Fruit fly (Drosophila melanogaster): ENCODE data around the gene CG11583.

CG11583 gene

dm6 chr3L:4283428-4284089 is 942 bp upstream of the CG11583 start, which contains the start of the genes srw and CG1316 (continued):
- TF ChIP-seq CG12659 (GFP tag; optimal IDR thresholded peaks at IDR 0.05) (peak; percentile 0), Opbp (GFP tag; IDR thresholded peaks at IDR 0.05; ENCODE audit: partially characterized antibody) (peak; percentile 35; the same call in 1 of the 3 replicates), Ets65A (GFP tag) (peak; percentile 58), E2f2 (GFP tag; IDR thresholded peaks at IDR 0.05) (peak; percentile 71), CG13287 (GFP tag; IDR thresholded peaks at IDR 0.05; ENCODE audit: partially characterized antibody) (peak; percentile 49), CG10654 (GFP tag; optimal IDR thresholded peaks at IDR 0.05) (no peak), emc (GFP tag; optimal IDR thresholded peaks at IDR 0.05) (no peak), CG10979 (tag; optimal IDR thresholded peaks at IDR 0.05) (no peak), gfzf (GFP tag; optimal IDR thresholded peaks at IDR 0.05) (peak; percentile 12), sens (GFP tag) (peak; percentile 26), BtbVII (GFP tag; optimal IDR thresholded peaks at IDR 0.05) (no peak), phol (tag; optimal IDR thresholded peaks at IDR 0.05) (peak; percentile 15), B-H2 (GFP tag; optimal IDR thresholded peaks at IDR 0.05) (peak; percentile 46), lab (GFP tag; optimal IDR thresholded peaks at IDR 0.05) (no peak), Hr39 (optimal IDR thresholded peaks at IDR 0.05) (no peak)

- peak; percentile 26; the same call in 1 of the 2 replicates for TF ChIP-seq CG3847 (GFP tag; IDR thresholded peaks at IDR 0.05)
- peak; percentile 20 for TF ChIP-seq CG15601 (tag; optimal IDR thresholded peaks at IDR 0.05)
- TF ChIP-seq Dp (GFP tag; optimal IDR thresholded peaks at IDR 0.05) = peak; percentile 91
- TF ChIP-seq kah (GFP tag; optimal IDR thresholded peaks at IDR 0.05) = peak; percentile 88
- peak; percentile 26 for TF ChIP-seq CG10267 (tag; optimal IDR thresholded peaks at IDR 0.05)
- TF ChIP-seq Myb (GFP tag; optimal IDR thresholded peaks at IDR 0.05) = peak; percentile 35
- TF ChIP-seq gfzf (GFP tag; optimal IDR thresholded peaks at IDR 0.05) = peak; percentile 88
- TF ChIP-seq CG4617 (GFP tag; optimal IDR thresholded peaks at IDR 0.05; ENCODE audit: borderline replicate concordance) = peak; percentile 43
- no peak for TF ChIP-seq CG13775 (GFP tag; optimal IDR thresholded peaks at IDR 0.05)
- TF ChIP-seq pzg (GFP tag; optimal IDR thresholded peaks at IDR 0.05) = peak; percentile 62
- TF ChIP-seq Med (GFP tag) = peak; percentile 55
- TF ChIP-seq Sin3A (optimal IDR thresholded peaks at IDR 0.05) = peak; percentile 19
- TF ChIP-seq CG32772 (GFP tag; IDR thresholded peaks at IDR 0.05) = no peak
- TF ChIP-seq CG4424 (GFP tag; optimal IDR thresholded peaks at IDR 0.05) = no peak
- TF ChIP-seq CG1603 (tag; optimal IDR thresholded peaks at IDR 0.05) = peak; percentile 24
- TF ChIP-seq trem (tag; optimal IDR thresholded peaks at IDR 0.05) = peak; percentile 42
- TF ChIP-seq HmgZ (tag; optimal IDR thresholded peaks at IDR 0.05) = peak; percentile 31
- no peak for TF ChIP-seq CG17361 (GFP tag; IDR thresholded peaks at IDR 0.05)
- TF ChIP-seq Stat92E (GFP tag; optimal IDR thresholded peaks at IDR 0.05) = no peak
- peak; percentile 5 for TF ChIP-seq CG15479 (GFP tag; optimal IDR thresholded peaks at IDR 0.05)
- TF ChIP-seq Trl (optimal IDR thresholded peaks at IDR 0.05) = no peak
- no peak for TF ChIP-seq Trl (GFP tag; optimal IDR thresholded peaks at IDR 0.05)
- TF ChIP-seq CG4360 (GFP tag; IDR thresholded peaks at IDR 0.05) = peak; percentile 90
- peak; percentile 11 for TF ChIP-seq CG2116 (GFP tag; optimal IDR thresholded peaks at IDR 0.05)
- peak; percentile 51 for TF ChIP-seq CG15514 (GFP tag; optimal IDR thresholded peaks at IDR 0.05)
- TF ChIP-seq CG12659 (GFP tag; optimal IDR thresholded peaks at IDR 0.05) = peak; percentile 13
- TF ChIP-seq MBD-R2 (GFP tag; IDR thresholded peaks at IDR 0.05) = peak; percentile 43; the same call in 1 of the 2 replicates
- TF ChIP-seq stwl (tag; optimal IDR thresholded peaks at IDR 0.05) = peak; percentile 43
- TF ChIP-seq CG8281 (tag; optimal IDR thresholded peaks at IDR 0.05) = peak; percentile 16
- peak; percentile 95 for TF ChIP-seq E2f2 (GFP tag; IDR thresholded peaks at IDR 0.05)
- TF ChIP-seq CG9797 (GFP tag; optimal IDR thresholded peaks at IDR 0.05) = peak; percentile 84
- TF ChIP-seq BEAF-32 (GFP tag; optimal IDR thresholded peaks at IDR 0.05) = peak; percentile 11
- TF ChIP-seq MESR4 (GFP tag; optimal IDR thresholded peaks at IDR 0.05) = peak; percentile 34
- TF ChIP-seq CG14710 (tag; optimal IDR thresholded peaks at IDR 0.05) = peak; percentile 12
- peak; percentile 84 for TF ChIP-seq sens (GFP tag)
- TF ChIP-seq Dfd (GFP tag; optimal IDR thresholded peaks at IDR 0.05) = no peak
- peak; percentile 26; the same call in 1 of the 3 replicates for TF ChIP-seq CG34422 (GFP tag; IDR thresholded peaks at IDR 0.05)
These were observed 4.8 kb downstream of the CG11583 start, which contains the start of gene Ctl1 for dm6 chr3L:4277796-4278195. Gene Ctl1 (plus strand): TSS chr3L:4277962.
